Worm (Caenorhabditis elegans) whole organism, early embryonic: ENCODE measurements around the gene M03E7.2.

Experiments used
- B0310.2 ChIP-seq: sonication (generic microtip); optimal IDR thresholded peaks from 2 replicates; lab custom pipeline; 2016; ENCODE audit warnings: mild to moderate bottlenecking, missing genetic modification characterization, missing compliant biosample characterization
- F13C5.2 ChIP-seq: sonication (generic microtip); optimal IDR thresholded peaks from 2 replicates; lab custom pipeline; 2017; ENCODE audit warnings: mild to moderate bottlenecking, missing genetic modification characterization, inconsistent platforms, missing compliant biosample characterization
- aly-1 ChIP-seq: sonication (generic microtip); optimal IDR thresholded peaks from 2 replicates; lab custom pipeline; 2016; ENCODE audit warnings: missing genetic modification characterization, missing compliant biosample characterization
- ama-1 ChIP-seq: fragments of 150-350 bp; optimal IDR thresholded peaks from 2 replicates; lab custom pipeline; 2014
- ceh-13 ChIP-seq: fragments of 200-800 bp; sonication (Bioruptor generic); optimal IDR thresholded peaks from 2 replicates; lab custom pipeline; 2018; ENCODE audit warnings: mild to moderate bottlenecking, missing genetic modification characterization, missing compliant biosample characterization
- ceh-36 ChIP-seq: sonication (generic microtip); optimal IDR thresholded peaks from 2 replicates; lab custom pipeline; 2016; ENCODE audit warnings: missing genetic modification characterization, inconsistent platforms, missing compliant biosample characterization
- ets-7 ChIP-seq: sonication (generic microtip); optimal IDR thresholded peaks from 2 replicates; lab custom pipeline; 2016; ENCODE audit warnings: missing genotype, missing genetic modification characterization, missing compliant biosample characterization
- flt-1 ChIP-seq: fragments of 200-800 bp; sonication (Bioruptor generic); IDR thresholded peaks from 2 replicates; pipeline ENCODE4 v1.3.6; 2022; ENCODE audit warnings: missing genetic modification characterization, missing compliant biosample characterization
- hmbx-1 ChIP-seq: sonication (generic microtip); optimal IDR thresholded peaks from 2 replicates; lab custom pipeline; 2016; ENCODE audit warnings: mild to moderate bottlenecking, missing genetic modification characterization, missing compliant biosample characterization
- hmg-4 ChIP-seq: fragments of 200-800 bp; sonication (Bioruptor generic); optimal IDR thresholded peaks from 2 replicates; lab custom pipeline; 2018; ENCODE audit warnings: mild to moderate bottlenecking, missing genetic modification characterization, missing compliant biosample characterization
- hnd-1 ChIP-seq: sonication (generic microtip); optimal IDR thresholded peaks from 2 replicates; lab custom pipeline; 2016; ENCODE audit warnings: missing genetic modification characterization, missing compliant biosample characterization
- pes-1 ChIP-seq: fragments of 200-800 bp; sonication (Bioruptor generic); IDR thresholded peaks from 2 replicates; pipeline ENCODE4 v1.3.6; 2022; ENCODE audit warnings: missing genetic modification reagents, missing genetic modification characterization, missing compliant biosample characterization
- scrt-1 ChIP-seq: fragments of 200-800 bp; sonication (Bioruptor generic); IDR thresholded peaks from 2 replicates; pipeline ENCODE4 v1.3.6; 2022; ENCODE audit warnings: missing genetic modification characterization, missing compliant biosample characterization
- sea-1 ChIP-seq: fragments of 200-800 bp; sonication (Bioruptor generic); conservative IDR thresholded peaks from 2 replicates; pipeline ENCODE4 v1.3.6; 2022; ENCODE audit warnings: missing genetic modification characterization, missing compliant biosample characterization
- tbx-11 ChIP-seq: fragments of 200-800 bp; sonication (Bioruptor generic); IDR thresholded peaks from 2 replicates; pipeline ENCODE4 v1.3.6; 2022; ENCODE audit warnings: missing genetic modification characterization, missing compliant biosample characterization
- tbx-37 ChIP-seq: fragments of 200-800 bp; sonication (Bioruptor generic); conservative IDR thresholded peaks from 2 replicates; pipeline ENCODE4 v1.3.6; 2022; ENCODE audit warnings: missing genetic modification reagents, missing genetic modification characterization, missing compliant biosample characterization
- tra-4 ChIP-seq: sonication (generic microtip); optimal IDR thresholded peaks from 2 replicates; lab custom pipeline; 2017; ENCODE audit warnings: missing genetic modification characterization, missing compliant biosample characterization

Gene M03E7.2

DNA sequence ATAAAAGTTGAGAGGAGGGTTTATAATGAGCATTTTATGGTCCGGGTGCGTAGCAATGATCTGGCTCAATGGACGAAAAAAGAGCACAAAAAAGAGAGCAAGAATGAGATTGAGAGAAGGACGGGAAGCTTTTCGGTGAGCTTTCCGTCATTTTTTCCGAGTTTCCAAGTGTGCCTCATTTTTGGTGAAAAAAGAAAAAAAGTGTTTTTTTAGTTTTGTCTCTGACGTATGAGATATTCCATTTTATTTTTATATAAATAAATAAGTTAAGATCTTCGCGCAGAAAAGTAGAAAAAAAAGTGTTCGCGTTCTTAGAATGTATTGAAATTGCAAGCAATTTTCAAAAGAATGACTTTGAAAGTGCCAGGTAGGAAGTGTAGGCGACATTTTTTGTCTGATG, 2.6 kb downstream of the M03E7.2 start, which contains the start of gene memb-2:
Gene memb-2 (minus strand): TSS at position 101 of the 400 bp plus-strand sequence.
- no peak for TF ChIP-seq ceh-13 (GFP tag; lab: Kevin White, UChicago)
- no peak for TF ChIP-seq ceh-36 (tag; lab: Kevin White, UChicago)

DNA sequence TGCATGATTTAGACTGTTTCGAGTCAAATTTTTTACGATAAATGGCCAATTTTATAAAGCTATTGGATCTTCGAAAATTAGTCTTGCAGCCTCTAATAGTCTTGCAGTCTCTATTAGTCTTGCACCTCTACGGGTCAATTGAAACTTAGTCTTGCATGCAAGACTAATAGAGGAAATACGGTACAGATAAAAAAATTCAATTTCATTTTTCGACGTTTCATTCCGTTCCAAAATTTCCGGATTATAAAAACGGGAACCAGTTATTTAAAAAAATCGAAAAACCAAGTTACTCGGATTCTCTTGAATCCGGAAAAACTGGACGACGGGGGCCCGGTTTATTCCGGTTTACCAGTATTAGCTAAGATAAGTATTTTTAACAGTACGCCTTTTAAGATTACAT, 4.0 kb downstream of the M03E7.2 start, which contains the start of gene M03E7.1:
Gene M03E7.1 (plus strand): TSS at position 301 of the 400 bp plus-strand sequence.
- TF ChIP-seq hmbx-1 (tag; lab: Kevin White, UChicago) (no peak), F13C5.2 (tag; lab: Kevin White, UChicago) (no peak), ceh-36 (tag; lab: Kevin White, UChicago) (no peak), flt-1 (GFP tag; lab: Robert Waterston, UW) (no peak), hnd-1 (no peak), scrt-1 (no peak), tra-4 (tag; lab: Kevin White, UChicago) (no peak), aly-1 (tag; lab: Kevin White, UChicago) (no peak), ets-7 (tag; lab: Kevin White, UChicago) (no peak), tbx-11 (GFP tag; lab: Robert Waterston, UW) (no peak), B0310.2 (tag; lab: Kevin White, UChicago) (no peak)

DNA sequence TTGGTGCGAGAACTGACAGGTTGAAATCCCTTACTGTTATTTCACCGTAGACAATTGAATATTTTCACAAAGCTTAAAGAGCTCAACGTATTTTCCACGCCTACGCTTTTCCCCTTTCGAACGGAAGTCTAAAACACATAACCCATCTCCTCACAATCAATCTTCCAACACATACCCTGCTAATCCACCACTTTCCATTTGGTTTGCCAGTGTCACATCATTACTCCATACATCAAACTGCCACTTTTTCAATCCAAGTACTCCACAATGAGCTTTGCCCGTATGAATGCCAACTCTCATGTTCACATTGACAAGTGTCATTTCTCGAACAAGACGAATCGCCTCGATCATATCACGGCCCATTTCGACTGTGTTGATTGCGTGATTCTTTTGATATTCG, 10.6 kb downstream of the M03E7.2 start:
- no peak for TF ChIP-seq hmg-4 (GFP tag; lab: Kevin White, UChicago)
- TF ChIP-seq ceh-13 (GFP tag; lab: Kevin White, UChicago): no peak
- no peak for TF ChIP-seq ama-1
- no peak for TF ChIP-seq sea-1 (GFP tag; lab: Robert Waterston, UW)
- no peak for TF ChIP-seq tbx-11 (GFP tag; lab: Robert Waterston, UW)
- no peak for TF ChIP-seq pes-1 (GFP tag; lab: Robert Waterston, UW)
- TF ChIP-seq hmbx-1 (tag; lab: Kevin White, UChicago): no peak
- TF ChIP-seq aly-1 (tag; lab: Kevin White, UChicago): no peak
- no peak for TF ChIP-seq hnd-1
- no peak for TF ChIP-seq ceh-36 (tag; lab: Kevin White, UChicago)
- TF ChIP-seq flt-1 (GFP tag; lab: Robert Waterston, UW): no peak
- TF ChIP-seq B0310.2 (tag; lab: Kevin White, UChicago): no peak
- TF ChIP-seq tbx-37 (GFP tag; lab: Robert Waterston, UW): no peak
- no peak for TF ChIP-seq F13C5.2 (tag; lab: Kevin White, UChicago)
- no peak for TF ChIP-seq scrt-1
- no peak for TF ChIP-seq ets-7 (tag; lab: Kevin White, UChicago)

DNA sequence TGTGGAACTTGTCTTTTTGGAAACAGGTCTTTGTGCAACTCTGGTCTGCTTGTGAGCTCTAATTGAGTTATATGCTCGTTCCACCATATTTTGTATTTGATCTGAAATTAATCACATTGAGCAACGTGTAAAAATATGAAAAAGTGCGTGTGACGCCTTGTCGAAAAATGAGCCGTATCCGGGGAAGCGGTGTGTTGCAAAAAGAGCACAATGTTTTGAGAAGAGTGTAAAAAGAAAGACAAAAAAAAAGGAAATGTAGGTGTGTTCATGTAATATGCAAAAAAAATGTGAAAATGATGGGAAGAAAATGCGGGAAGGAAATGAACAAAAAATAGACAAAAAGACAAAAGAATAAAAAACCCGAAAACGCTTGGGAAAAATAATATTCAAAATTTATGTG, 13.4 kb downstream of the M03E7.2 start, which contains the start of gene acy-4:
Gene acy-4 (minus strand): TSS at position 101 of the 400 bp plus-strand sequence.
- TF ChIP-seq tra-4 (tag; lab: Kevin White, UChicago) (no peak), scrt-1 (no peak), ets-7 (tag; lab: Kevin White, UChicago) (no peak), ceh-36 (tag; lab: Kevin White, UChicago) (no peak)

- TF ChIP-seq aly-1 (tag; lab: Kevin White, UChicago) (no peak), scrt-1 (no peak), hmg-4 (GFP tag; lab: Kevin White, UChicago) (no peak), tra-4 (tag; lab: Kevin White, UChicago) (no peak), sea-1 (GFP tag; lab: Robert Waterston, UW) (no peak), ama-1 (no peak), F13C5.2 (tag; lab: Kevin White, UChicago) (no peak), B0310.2 (tag; lab: Kevin White, UChicago) (no peak), tbx-11 (GFP tag; lab: Robert Waterston, UW) (no peak), flt-1 (GFP tag; lab: Robert Waterston, UW) (no peak), ets-7 (tag; lab: Kevin White, UChicago) (no peak), hmbx-1 (tag; lab: Kevin White, UChicago) (no peak), tbx-37 (GFP tag; lab: Robert Waterston, UW) (no peak), hnd-1 (no peak)
Observed at ce11 chrV:5634445-5634844, 17.0 kb downstream of the M03E7.2 start.

DNA sequence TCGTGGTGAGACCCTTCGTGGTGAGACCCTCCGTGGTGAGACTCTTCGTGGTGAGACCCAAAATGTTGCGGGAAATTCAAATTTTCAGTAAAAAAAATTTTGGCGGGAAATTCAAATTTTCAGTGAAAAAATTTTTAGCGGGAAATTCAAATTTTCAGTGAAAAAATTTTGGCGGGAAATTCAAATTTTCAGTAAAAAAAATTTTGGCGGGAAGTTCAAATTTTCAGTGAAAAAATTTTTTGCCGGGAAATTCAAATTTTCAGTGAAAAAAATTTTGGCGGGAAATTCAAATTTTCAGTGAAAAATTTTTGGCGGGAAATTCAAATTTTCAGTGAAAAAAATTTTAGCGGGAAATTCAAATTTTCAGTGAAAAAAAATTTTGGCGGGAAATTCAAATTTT, 22.7 kb downstream of the M03E7.2 start:
- TF ChIP-seq pes-1 (GFP tag; lab: Robert Waterston, UW): peak; percentile 64

DNA sequence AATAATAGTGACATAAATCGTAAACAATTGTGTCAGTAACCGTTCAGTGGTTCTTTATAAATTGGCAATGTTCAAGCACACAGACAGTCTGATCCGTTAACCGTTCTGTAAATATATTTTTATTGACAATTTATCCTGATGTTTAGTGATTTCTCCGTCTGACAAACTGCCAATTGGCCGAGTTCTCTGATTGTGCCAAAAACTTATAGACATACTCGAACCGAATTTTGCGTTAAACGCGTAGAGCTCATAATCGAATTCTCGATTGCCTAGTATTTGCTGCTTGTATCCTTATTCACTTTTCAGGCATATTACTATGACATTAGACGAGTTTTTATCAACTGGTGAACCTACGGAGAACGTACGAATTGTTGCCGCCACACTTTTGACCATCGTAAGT, 26.8 kb downstream of the M03E7.2 start, which contains the start of gene srx-117:
Gene srx-117 (plus strand): TSS at position 301 of the 400 bp plus-strand sequence.
- no peak for TF ChIP-seq ama-1
- no peak for TF ChIP-seq tra-4 (tag; lab: Kevin White, UChicago)
- no peak for TF ChIP-seq ets-7 (tag; lab: Kevin White, UChicago)
- no peak for TF ChIP-seq aly-1 (tag; lab: Kevin White, UChicago)
- TF ChIP-seq ceh-36 (tag; lab: Kevin White, UChicago): no peak
- no peak for TF ChIP-seq F13C5.2 (tag; lab: Kevin White, UChicago)
- TF ChIP-seq tbx-11 (GFP tag; lab: Robert Waterston, UW): no peak
- no peak for TF ChIP-seq hnd-1
- TF ChIP-seq scrt-1: no peak

DNA sequence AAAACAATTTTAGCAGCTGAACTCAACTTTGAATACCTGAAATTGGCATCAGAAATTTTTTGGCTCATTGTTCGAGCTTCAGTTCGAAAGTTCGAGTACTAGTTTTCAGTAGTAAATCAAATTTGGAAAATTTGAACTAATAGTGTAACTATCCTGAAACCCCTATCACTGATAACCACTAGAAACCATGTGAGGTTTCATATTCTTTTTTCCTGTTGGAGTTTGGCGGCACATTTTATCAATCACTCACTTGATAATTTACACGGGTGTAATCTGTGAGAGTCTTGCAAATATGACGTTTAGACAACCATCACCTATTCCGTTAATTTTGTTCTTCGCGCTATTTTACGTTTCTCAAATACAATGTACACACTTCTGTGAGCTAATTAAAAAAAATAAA, 30.0 kb downstream of the M03E7.2 start, which contains the start of gene C14C11.4:
Gene C14C11.4 (plus strand): TSS at position 252 of the 400 bp plus-strand sequence.
- TF ChIP-seq B0310.2 (tag; lab: Kevin White, UChicago) (no peak), hmg-4 (GFP tag; lab: Kevin White, UChicago) (no peak), tbx-11 (GFP tag; lab: Robert Waterston, UW) (no peak)
